Worm (Caenorhabditis elegans) whole organism, young adult: ENCODE results near the gene W02D7.5.

Experiments
- B0035.1 ChIP-seq: sonication (generic microtip); optimal IDR thresholded peaks from 2 replicates; lab custom pipeline; 2016; ENCODE audit warnings: missing genetic modification characterization, mild to moderate bottlenecking, missing compliant biosample characterization, missing genotype, missing genetic modification reagents
- B0261.1 ChIP-seq: sonication (generic microtip); optimal IDR thresholded peaks from 2 replicates; lab custom pipeline; 2016; ENCODE audit warnings: mild to moderate bottlenecking, missing genetic modification characterization, moderate library complexity, missing compliant biosample characterization
- F10E7.11 ChIP-seq: sonication (generic microtip); optimal IDR thresholded peaks from 2 replicates; lab custom pipeline; 2017; ENCODE audit warnings: mild to moderate bottlenecking, missing genetic modification characterization, moderate library complexity, missing compliant biosample characterization
- F33H1.4 ChIP-seq: fragments of 200-800 bp; sonication (Bioruptor generic); IDR thresholded peaks from 2 replicates; pipeline ENCODE4 v1.3.6; 2022; ENCODE audit warnings: missing genetic modification reagents, missing genetic modification characterization, missing compliant biosample characterization
- F37B4.10 ChIP-seq: fragments of 200-800 bp; sonication (Bioruptor generic); IDR thresholded peaks from 2 replicates; pipeline ENCODE4 v1.3.6; 2022; ENCODE audit warnings: missing genetic modification characterization, missing compliant biosample characterization
- F55B11.4 ChIP-seq: sonication (generic microtip); optimal IDR thresholded peaks from 2 replicates; lab custom pipeline; 2016; ENCODE audit warnings: missing compliant biosample characterization, missing genetic modification characterization, borderline replicate concordance; ENCODE audit not compliant: insufficient read depth
- K12H6.12 ChIP-seq: fragments of 200-800 bp; sonication (Bioruptor generic); optimal IDR thresholded peaks from 2 replicates; lab custom pipeline; 2018; ENCODE audit warnings: mild to moderate bottlenecking, missing genetic modification characterization, missing compliant biosample characterization
- Y53G8AR.9 ChIP-seq: fragments of 200-800 bp; sonication (Bioruptor generic); conservative IDR thresholded peaks from 2 replicates; pipeline ENCODE4 v1.3.6; 2022; ENCODE audit warnings: missing genetic modification reagents, missing genetic modification characterization, missing compliant biosample characterization
- Y56A3A.18 ChIP-seq: fragments of 200-800 bp; sonication (Bioruptor generic); IDR thresholded peaks from 2 replicates; pipeline ENCODE4 v1.3.6; 2022; ENCODE audit warnings: missing genetic modification reagents, missing genetic modification characterization, missing compliant biosample characterization
- Y95B8A.8 ChIP-seq: fragments of 200-800 bp; sonication (Bioruptor generic); IDR thresholded peaks from 2 replicates; pipeline ENCODE4 v1.3.6; 2022; ENCODE audit warnings: missing genetic modification reagents, missing genetic modification characterization, missing compliant biosample characterization
- ZK185.1 ChIP-seq: sonication (generic microtip); optimal IDR thresholded peaks from 2 replicates; lab custom pipeline; 2016; ENCODE audit warnings: mild to moderate bottlenecking, missing genetic modification characterization, missing compliant biosample characterization; ENCODE audit not compliant: poor library complexity, severe bottlenecking
- ama-1 ChIP-seq, 3 experiments: fragments of 150-350 bp in 1 of 3; sonication (generic microtip) in 2 of 3; optimal IDR thresholded peaks; 2 replicates each; lab custom pipeline; 2014 to 2018; ENCODE audit warnings: missing biosample characterization in 2 of 3, missing genetic modification characterization in 2 of 3, missing genetic modification reagents in 2 of 3
- aptf-3 ChIP-seq: fragments of 200-800 bp; sonication (Bioruptor generic); IDR thresholded peaks from 2 replicates; pipeline ENCODE4 v1.3.6; 2022; ENCODE audit warnings: missing genetic modification characterization, missing compliant biosample characterization
- bed-2 ChIP-seq: fragments of 200-800 bp; sonication (Bioruptor generic); IDR thresholded peaks from 2 replicates; pipeline ENCODE4 v1.3.6; 2022; ENCODE audit warnings: missing genetic modification reagents, missing genetic modification characterization, missing compliant biosample characterization
- ccch-3 ChIP-seq: fragments of 200-800 bp; sonication (Bioruptor generic); optimal IDR thresholded peaks from 2 replicates; lab custom pipeline; 2018; ENCODE audit warnings: mild to moderate bottlenecking, missing genetic modification characterization, missing compliant biosample characterization
- ceh-27 ChIP-seq: fragments of 200-800 bp; sonication (Bioruptor generic); optimal IDR thresholded peaks from 2 replicates; lab custom pipeline; 2018; ENCODE audit warnings: mild to moderate bottlenecking, missing genetic modification characterization, moderate library complexity, missing compliant biosample characterization
- ceh-79 ChIP-seq: sonication (generic microtip); optimal IDR thresholded peaks from 2 replicates; lab custom pipeline; 2017; ENCODE audit warnings: mild to moderate bottlenecking, missing genetic modification characterization, missing compliant biosample characterization
- efl-1 ChIP-seq: fragments of 150-350 bp; optimal IDR thresholded peaks from 2 replicates; lab custom pipeline; 2014; ENCODE audit warnings: missing biosample characterization, missing genetic modification reagents, missing genetic modification characterization
- ekl-4 ChIP-seq: fragments of 200-800 bp; sonication (Bioruptor generic); IDR thresholded peaks from 2 replicates; pipeline ENCODE4 v1.3.6; 2022; ENCODE audit warnings: missing genetic modification reagents, missing genetic modification characterization, missing compliant biosample characterization
- ets-4 ChIP-seq: fragments of 200-800 bp; sonication (Bioruptor generic); optimal IDR thresholded peaks from 2 replicates; lab custom pipeline; 2018; ENCODE audit warnings: mild to moderate bottlenecking, missing genetic modification characterization, missing compliant biosample characterization
- hlh-26 ChIP-seq: fragments of 200-800 bp; sonication (Bioruptor generic); conservative IDR thresholded peaks from 2 replicates; pipeline ENCODE4 v1.3.6; 2022; ENCODE audit warnings: missing genetic modification reagents, missing genetic modification characterization, missing compliant biosample characterization
- hmg-1.2 ChIP-seq: fragments of 200-800 bp; sonication (Bioruptor generic); IDR thresholded peaks from 2 replicates; pipeline ENCODE4 v1.3.6; 2022; ENCODE audit warnings: missing genetic modification reagents, missing genetic modification characterization, missing compliant biosample characterization
- hmg-20 ChIP-seq: fragments of 200-800 bp; sonication (Bioruptor generic); IDR thresholded peaks from 2 replicates; pipeline ENCODE4 v1.3.6; 2022; ENCODE audit warnings: missing genetic modification reagents, missing genetic modification characterization, missing compliant biosample characterization
- hrde-1 ChIP-seq: sonication (generic microtip); optimal IDR thresholded peaks from 2 replicates; lab custom pipeline; 2016; ENCODE audit warnings: missing genetic modification characterization, mild to moderate bottlenecking, missing compliant biosample characterization, moderate library complexity, missing genotype, missing genetic modification reagents, borderline replicate concordance
- let-526 ChIP-seq: fragments of 200-800 bp; sonication (Bioruptor generic); IDR thresholded peaks from 2 replicates; pipeline ENCODE4 v1.3.6; 2022; ENCODE audit warnings: missing genetic modification reagents, missing genetic modification characterization, missing compliant biosample characterization
- madf-10 ChIP-seq: sonication (generic microtip); optimal IDR thresholded peaks from 2 replicates; lab custom pipeline; 2016; ENCODE audit warnings: mild to moderate bottlenecking, missing genetic modification characterization, missing compliant biosample characterization
- madf-3 ChIP-seq: fragments of 200-800 bp; sonication (Bioruptor generic); IDR thresholded peaks from 2 replicates; pipeline ENCODE4 v1.3.6; 2022; ENCODE audit warnings: missing genetic modification reagents, missing genetic modification characterization, missing compliant biosample characterization
- mcd-1 ChIP-seq: fragments of 200-800 bp; sonication (Bioruptor generic); IDR thresholded peaks from 2 replicates; pipeline ENCODE4 v1.3.6; 2022; ENCODE audit warnings: missing genetic modification reagents, missing genetic modification characterization, missing compliant biosample characterization
- nfya-1 ChIP-seq: sonication (generic microtip); optimal IDR thresholded peaks from 2 replicates; lab custom pipeline; 2017; ENCODE audit warnings: antibody characterized with exemption, missing compliant biosample characterization, missing genetic modification characterization, borderline replicate concordance; ENCODE audit not compliant: insufficient read depth
- nhr-120 ChIP-seq: fragments of 200-800 bp; sonication (Bioruptor generic); IDR thresholded peaks from 2 replicates; pipeline ENCODE4 v1.3.6; 2022; ENCODE audit warnings: missing genetic modification characterization, missing compliant biosample characterization
- nhr-27 ChIP-seq: fragments of 200-800 bp; sonication (Bioruptor generic); optimal IDR thresholded peaks from 2 replicates; lab custom pipeline; 2018; ENCODE audit warnings: mild to moderate bottlenecking, missing genetic modification characterization, moderate library complexity, missing compliant biosample characterization
- nhr-80 ChIP-seq: sonication (generic microtip); optimal IDR thresholded peaks from 2 replicates; lab custom pipeline; 2016; ENCODE audit warnings: missing genetic modification characterization, missing compliant biosample characterization
- nhr-90 ChIP-seq: sonication (generic microtip); optimal IDR thresholded peaks from 2 replicates; lab custom pipeline; 2016; ENCODE audit warnings: missing genotype, mild to moderate bottlenecking, missing genetic modification characterization, missing compliant biosample characterization
- rec-8 ChIP-seq, 2 experiments: sonication (generic microtip); optimal IDR thresholded peaks; 2 replicates each; lab custom pipeline; 2016; ENCODE audit warnings: mild to moderate bottlenecking in 2 of 2, missing genetic modification characterization in 2 of 2, missing genetic modification reagents in 2 of 2, missing genotype in 2 of 2, missing biosample characterization in 1 of 2, missing compliant biosample characterization in 1 of 2, moderate library complexity in 1 of 2
- sdz-38 ChIP-seq: sonication (generic microtip); optimal IDR thresholded peaks from 2 replicates; lab custom pipeline; 2016; ENCODE audit warnings: missing genotype, missing genetic modification characterization, missing compliant biosample characterization
- snpc-1.3 ChIP-seq: sonication (generic microtip); optimal IDR thresholded peaks from 2 replicates; lab custom pipeline; 2017; ENCODE audit warnings: missing genetic modification characterization, mild to moderate bottlenecking, missing compliant biosample characterization, antibody characterized with exemption, moderate library complexity, missing genotype, missing genetic modification reagents; ENCODE audit not compliant: insufficient read depth
- somi-1 ChIP-seq: fragments of 200-800 bp; sonication (Bioruptor generic); optimal IDR thresholded peaks from 2 replicates; lab custom pipeline; 2018; ENCODE audit warnings: mild to moderate bottlenecking, missing genetic modification characterization, missing compliant biosample characterization
- sptf-2 ChIP-seq: fragments of 200-800 bp; sonication (Bioruptor generic); optimal IDR thresholded peaks from 2 replicates; lab custom pipeline; 2018; ENCODE audit warnings: mild to moderate bottlenecking, missing genetic modification characterization, missing compliant biosample characterization
- tbx-9 ChIP-seq: sonication (generic microtip); optimal IDR thresholded peaks from 2 replicates; lab custom pipeline; 2016; ENCODE audit warnings: borderline replicate concordance, missing genetic modification characterization, inconsistent platforms, missing compliant biosample characterization
- tlf-1 ChIP-seq: fragments of 200-800 bp; sonication (Bioruptor generic); optimal IDR thresholded peaks from 2 replicates; lab custom pipeline; 2018; ENCODE audit warnings: mild to moderate bottlenecking, missing genetic modification characterization, missing compliant biosample characterization
- xnd-1 ChIP-seq: sonication (generic microtip); optimal IDR thresholded peaks from 2 replicates; lab custom pipeline; 2016; ENCODE audit warnings: missing genotype, missing genetic modification reagents, missing genetic modification characterization, missing compliant biosample characterization
- zfh-2 ChIP-seq: fragments of 200-800 bp; sonication (Bioruptor generic); conservative IDR thresholded peaks from 2 replicates; pipeline ENCODE4 v1.3.6; 2022; ENCODE audit warnings: missing genetic modification reagents, missing genetic modification characterization, missing compliant biosample characterization
- zim-3 ChIP-seq: sonication (generic microtip); optimal IDR thresholded peaks from 2 replicates; lab custom pipeline; 2017; ENCODE audit warnings: mild to moderate bottlenecking, missing genetic modification characterization, moderate library complexity, missing compliant biosample characterization
- ztf-25 ChIP-seq: fragments of 200-800 bp; sonication (Bioruptor generic); IDR thresholded peaks from 2 replicates; pipeline ENCODE4 v1.3.6; 2022; ENCODE audit warnings: missing genetic modification reagents, missing genetic modification characterization, missing compliant biosample characterization
- ztf-26 ChIP-seq: sonication (generic microtip); optimal IDR thresholded peaks from 2 replicates; lab custom pipeline; 2017; ENCODE audit warnings: missing genetic modification characterization, missing compliant biosample characterization
- ztf-3 ChIP-seq: fragments of 200-800 bp; sonication (Bioruptor generic); optimal IDR thresholded peaks from 2 replicates; lab custom pipeline; 2018; ENCODE audit warnings: mild to moderate bottlenecking, missing genetic modification characterization, missing compliant biosample characterization
- ztf-6 ChIP-seq: fragments of 200-800 bp; sonication (Bioruptor generic); IDR thresholded peaks from 2 replicates; pipeline ENCODE4 v1.3.6; 2022; ENCODE audit warnings: missing genetic modification reagents, missing genetic modification characterization, missing compliant biosample characterization

The W02D7.5 gene

ce11 chrV:8300935-8301535, 2.0 kb upstream of the W02D7.5 start, which contains the start of gene W02D7.6 (continued):
- TF ChIP-seq aptf-3 (no peak), ztf-3 (GFP tag; lab: Kevin White, UChicago) (no peak), F33H1.4 (no peak), mcd-1 (GFP tag; lab: Robert Waterston, UW) (peak; percentile 46; the same call in 1 of the 2 replicates), ets-4 (no peak), Y53G8AR.9 (GFP tag; lab: Robert Waterston, UW) (no peak), let-526 (GFP tag; lab: Robert Waterston, UW) (no peak), sptf-2 (GFP tag; lab: Kevin White, UChicago) (no peak), ztf-25 (no peak), ccch-3 (GFP tag; lab: Kevin White, UChicago) (no peak), F37B4.10 (GFP tag; lab: Robert Waterston, UW) (no peak), tlf-1 (no peak), sdz-38 (no peak), ztf-26 (tag; lab: Kevin White, UChicago) (no peak), ekl-4 (GFP tag; lab: Robert Waterston, UW) (0 out of 2 replicates have a peak, but pooled peaks have one; percentile 19), somi-1 (GFP tag; lab: Kevin White, UChicago) (no peak), B0035.1 (tag; lab: Kevin White, UChicago) (no peak), xnd-1 (tag; lab: Kevin White, UChicago) (no peak), ama-1 (optimal IDR thresholded peaks at IDR 0.05; lab: Kevin White, UChicago) (peak; percentile 37), ama-1 (GFP tag; optimal IDR thresholded peaks at IDR 0.05; lab: Kevin White, UChicago) (peak in 1 of 2 experiments; percentile 52), hrde-1 (tag; lab: Kevin White, UChicago) (no peak), F10E7.11 (tag; lab: Kevin White, UChicago) (no peak), madf-3 (GFP tag; lab: Robert Waterston, UW) (peak; percentile 67; the same call in 1 of the 2 replicates), nhr-90 (tag; lab: Kevin White, UChicago) (no peak), B0261.1 (tag; lab: Kevin White, UChicago) (no peak), nhr-120 (GFP tag; lab: Robert Waterston, UW) (no peak), ceh-27 (GFP tag; lab: Kevin White, UChicago) (no peak), rec-8 (tag; optimal IDR thresholded peaks at IDR 0.05; lab: Kevin White, UChicago) (no peak), K12H6.12 (tag; lab: Kevin White, UChicago) (no peak), ztf-6 (GFP tag; lab: Robert Waterston, UW) (no peak), nfya-1 (tag; lab: Kevin White, UChicago) (no peak), nhr-80 (tag; lab: Kevin White, UChicago) (peak; percentile 8), F55B11.4 (tag; lab: Kevin White, UChicago) (no peak), snpc-1.3 (tag; lab: Kevin White, UChicago) (no peak), nhr-27 (tag; lab: Kevin White, UChicago) (no peak), ceh-79 (no peak), zim-3 (tag; lab: Kevin White, UChicago) (no peak), madf-10 (tag; lab: Kevin White, UChicago) (no peak), efl-1 (GFP tag; lab: Kevin White, UChicago) (no peak), hlh-26 (GFP tag; lab: Robert Waterston, UW) (no peak), bed-2 (GFP tag; lab: Robert Waterston, UW) (no peak), Y56A3A.18 (GFP tag; lab: Robert Waterston, UW) (no peak), zfh-2 (GFP tag; lab: Robert Waterston, UW) (no peak), hmg-20 (GFP tag; lab: Robert Waterston, UW) (no peak), tbx-9 (tag; lab: Kevin White, UChicago) (no peak), ZK185.1 (tag; lab: Kevin White, UChicago) (peak; percentile 1), hmg-1.2 (peak; percentile 37; the same call in 1 of the 2 replicates), Y95B8A.8 (GFP tag; lab: Robert Waterston, UW) (0 out of 2 replicates have a peak, but pooled peaks have one; percentile 12)
